Worm (Caenorhabditis elegans) whole organism, early embryonic: ENCODE measurements around the gene fbxa-134.

Experiments used
- aly-1 ChIP-seq: sonication (generic microtip); optimal IDR thresholded peaks from 2 replicates; lab custom pipeline; 2016; ENCODE audit warnings: missing genetic modification characterization, missing compliant biosample characterization
- ama-1 ChIP-seq: fragments of 150-350 bp; optimal IDR thresholded peaks from 2 replicates; lab custom pipeline; 2014
- flt-1 ChIP-seq: fragments of 200-800 bp; sonication (Bioruptor generic); IDR thresholded peaks from 2 replicates; pipeline ENCODE4 v1.3.6; 2022; ENCODE audit warnings: missing genetic modification characterization, missing compliant biosample characterization
- tbx-37 ChIP-seq: fragments of 200-800 bp; sonication (Bioruptor generic); conservative IDR thresholded peaks from 2 replicates; pipeline ENCODE4 v1.3.6; 2022; ENCODE audit warnings: missing genetic modification reagents, missing genetic modification characterization, missing compliant biosample characterization

- TF ChIP-seq ama-1 (lab: Kevin White, UChicago) (no peak), flt-1 (no peak), tbx-37 (GFP tag; lab: Robert Waterston, UW) (no peak), aly-1 (tag; lab: Kevin White, UChicago) (no peak)
Observed at ce11 chrV:17377140-17377539, 24.5 kb upstream of the fbxa-134 start, which contains the start of gene fbxb-7.
